Fruit fly (Drosophila melanogaster) whole organism, embryonic: ENCODE measurements around the gene AlaRS-m.

Source experiments
- ATbp ChIP-seq: fragments of 200-800 bp; sonication (Bioruptor generic); optimal IDR thresholded peaks from 2 replicates; lab custom pipeline; 2017; ENCODE audit warnings: missing biosample characterization, mild to moderate bottlenecking, missing genetic modification characterization, missing genetic modification reagents
- Aef1 ChIP-seq: fragments of 200-800 bp; sonication (Bioruptor generic); IDR thresholded peaks from 3 replicates; pipeline ENCODE4 v1.3.6; 2022; ENCODE audit warnings: missing biosample characterization, missing genetic modification characterization
- CG10209 ChIP-seq: fragments of 200-800 bp; sonication (Bioruptor generic); optimal IDR thresholded peaks from 3 replicates; lab custom pipeline; 2017; ENCODE audit warnings: missing biosample characterization, mild to moderate bottlenecking, missing genetic modification characterization, missing genetic modification reagents
- CG1233 ChIP-seq: fragments of 200-800 bp; sonication (Bioruptor generic); optimal IDR thresholded peaks from 4 replicates; lab custom pipeline; 2018; ENCODE audit warnings: missing biosample characterization, mild to moderate bottlenecking, missing genetic modification characterization
- CG12744 ChIP-seq: fragments of 200-800 bp; sonication (Bioruptor generic); optimal IDR thresholded peaks from 2 replicates; lab custom pipeline; 2016; ENCODE audit warnings: missing biosample characterization, missing genetic modification characterization
- CG12942 ChIP-seq: fragments of 200-800 bp; sonication (Bioruptor generic); optimal IDR thresholded peaks from 3 replicates; lab custom pipeline; 2016; ENCODE audit warnings: missing biosample characterization, missing genetic modification characterization
- CG13624 ChIP-seq: fragments of 200-800 bp; sonication (Bioruptor generic); optimal IDR thresholded peaks from 2 replicates; lab custom pipeline; 2016; ENCODE audit warnings: missing biosample characterization, missing genetic modification characterization
- CG14050 ChIP-seq: fragments of 200-800 bp; sonication (Bioruptor generic); IDR thresholded peaks from 3 replicates; pipeline ENCODE4 v1.3.6; 2022; ENCODE audit warnings: missing biosample characterization, missing genetic modification characterization
- CG16815 ChIP-seq: fragments of 200-800 bp; sonication (Bioruptor generic); optimal IDR thresholded peaks from 3 replicates; lab custom pipeline; 2017; ENCODE audit warnings: missing biosample characterization, mild to moderate bottlenecking, missing genetic modification characterization
- CG1792 ChIP-seq: fragments of 200-800 bp; sonication (Bioruptor generic); optimal IDR thresholded peaks from 2 replicates; lab custom pipeline; 2016; ENCODE audit warnings: missing biosample characterization, missing genetic modification characterization
- CG30403 ChIP-seq: fragments of 200-800 bp; sonication (Bioruptor generic); optimal IDR thresholded peaks from 3 replicates; lab custom pipeline; 2016; ENCODE audit warnings: missing biosample characterization, missing genetic modification characterization
- CG31365 ChIP-seq: fragments of 200-800 bp; sonication (Bioruptor generic); optimal IDR thresholded peaks from 2 replicates; lab custom pipeline; 2018; ENCODE audit warnings: missing biosample characterization, mild to moderate bottlenecking, missing genetic modification characterization
- CG32532 ChIP-seq: fragments of 200-800 bp; sonication (Bioruptor generic); IDR thresholded peaks from 2 replicates; pipeline ENCODE4 v1.3.6; 2022; ENCODE audit warnings: missing biosample characterization, missing genetic modification characterization
- CG4282 ChIP-seq: fragments of 200-800 bp; sonication (Bioruptor generic); optimal IDR thresholded peaks from 2 replicates; lab custom pipeline; 2016; ENCODE audit warnings: missing biosample characterization, missing genetic modification characterization
- CG4328 ChIP-seq: fragments of 200-800 bp; sonication (Bioruptor generic); optimal IDR thresholded peaks from 3 replicates; lab custom pipeline; 2017; ENCODE audit warnings: missing biosample characterization, missing genetic modification reagents, missing genetic modification characterization
- CG4730 ChIP-seq: fragments of 200-800 bp; sonication (Bioruptor generic); IDR thresholded peaks from 2 replicates; pipeline ENCODE4 v1.3.6; 2022; ENCODE audit warnings: missing biosample characterization, missing genetic modification characterization
- CG6765 ChIP-seq: fragments of 200-800 bp; sonication (Bioruptor generic); optimal IDR thresholded peaks from 3 replicates; lab custom pipeline; 2017; ENCODE audit warnings: missing biosample characterization, mild to moderate bottlenecking, missing genetic modification characterization
- CG7271 ChIP-seq: fragments of 200-800 bp; sonication (Bioruptor generic); optimal IDR thresholded peaks from 2 replicates; lab custom pipeline; 2018; ENCODE audit warnings: missing biosample characterization, mild to moderate bottlenecking, missing genetic modification characterization, moderate library complexity
- CG7372 ChIP-seq: fragments of 200-800 bp; sonication (Bioruptor generic); IDR thresholded peaks from 2 replicates; pipeline ENCODE4 v1.3.6; 2022; ENCODE audit warnings: missing biosample characterization, missing genetic modification characterization
- CTCF ChIP-seq: fragments of 200-800 bp; sonication (Bioruptor generic); optimal IDR thresholded peaks from 2 replicates; lab custom pipeline; 2017; ENCODE audit warnings: missing biosample characterization, mild to moderate bottlenecking, missing genetic modification characterization, moderate library complexity
- D19B ChIP-seq: fragments of 200-800 bp; sonication (Bioruptor generic); optimal IDR thresholded peaks from 2 replicates; lab custom pipeline; 2017; ENCODE audit warnings: missing biosample characterization, mild to moderate bottlenecking, missing genetic modification characterization
- Dll ChIP-seq: fragments of 200-800 bp; sonication (Bioruptor generic); IDR thresholded peaks from 4 replicates; pipeline ENCODE4 v1.3.6; 2022; ENCODE audit warnings: missing biosample characterization, missing genetic modification characterization; ENCODE audit not compliant: partially characterized antibody
- Gug ChIP-seq: fragments of 200-800 bp; sonication (Bioruptor generic); IDR thresholded peaks from 4 replicates; pipeline ENCODE4 v1.3.6; 2022; ENCODE audit warnings: missing biosample characterization, missing genetic modification characterization
- Hey ChIP-seq: fragments of 200-800 bp; sonication (Bioruptor generic); optimal IDR thresholded peaks from 3 replicates; lab custom pipeline; 2018; ENCODE audit warnings: missing biosample characterization, mild to moderate bottlenecking, missing genetic modification characterization
- Hr78 ChIP-seq, 2 experiments: fragments of 200-800 bp in 1 of 2; fragments of >200 bp in 1 of 2; sonication (Bioruptor generic) in 1 of 2; optimal IDR thresholded peaks; 2 replicates each; lab custom pipeline; 2017 to 2019; ENCODE audit warnings: missing biosample characterization in 2 of 2, missing genetic modification characterization in 2 of 2, mild to moderate bottlenecking in 1 of 2, moderate library complexity in 1 of 2
- Max ChIP-seq: fragments of 200-800 bp; sonication (Bioruptor generic); optimal IDR thresholded peaks from 2 replicates; lab custom pipeline; 2016; ENCODE audit warnings: missing biosample characterization, mild to moderate bottlenecking, missing genetic modification characterization
- Rx ChIP-seq: fragments of 200-800 bp; sonication (Bioruptor generic); IDR thresholded peaks from 2 replicates; pipeline ENCODE4 v1.3.6; 2022; ENCODE audit warnings: missing biosample characterization, missing genetic modification characterization
- Sin3A ChIP-seq: fragments of >200 bp; optimal IDR thresholded peaks from 2 replicates; lab custom pipeline; 2018
- Six4 ChIP-seq: fragments of 200-800 bp; sonication (Bioruptor generic); optimal IDR thresholded peaks from 2 replicates; lab custom pipeline; 2016; ENCODE audit warnings: missing biosample characterization, missing genetic modification characterization
- YL-1 ChIP-seq: fragments of 200-800 bp; sonication (Bioruptor generic); optimal IDR thresholded peaks from 3 replicates; lab custom pipeline; 2017; ENCODE audit warnings: missing biosample characterization, mild to moderate bottlenecking, missing genetic modification characterization
- ac ChIP-seq: fragments of 200-800 bp; sonication (Bioruptor generic); optimal IDR thresholded peaks from 3 replicates; lab custom pipeline; 2017; ENCODE audit warnings: missing biosample characterization, mild to moderate bottlenecking, missing genetic modification characterization
- bab2 ChIP-seq: fragments of 200-800 bp; sonication (Bioruptor generic); optimal IDR thresholded peaks from 2 replicates; lab custom pipeline; 2016; ENCODE audit warnings: missing biosample characterization, missing genetic modification characterization
- cad ChIP-seq: fragments of >200 bp; optimal IDR thresholded peaks from 2 replicates; lab custom pipeline; 2017; ENCODE audit warnings: missing biosample characterization, missing genetic modification characterization
- corto ChIP-seq: fragments of 200-800 bp; sonication (Bioruptor generic); optimal IDR thresholded peaks from 2 replicates; lab custom pipeline; 2016; ENCODE audit warnings: missing biosample characterization, mild to moderate bottlenecking, missing genetic modification characterization, moderate library complexity
- crc ChIP-seq: fragments of 200-800 bp; sonication (Bioruptor generic); optimal IDR thresholded peaks from 2 replicates; lab custom pipeline; 2016; ENCODE audit warnings: missing biosample characterization, missing genetic modification characterization
- dimm ChIP-seq: fragments of 200-800 bp; sonication (Bioruptor generic); IDR thresholded peaks from 2 replicates; pipeline ENCODE4 v1.3.6; 2022; ENCODE audit warnings: missing biosample characterization, missing genetic modification characterization
- dm ChIP-seq: fragments of 200-800 bp; sonication (Bioruptor generic); optimal IDR thresholded peaks from 3 replicates; lab custom pipeline; 2016; ENCODE audit warnings: missing biosample characterization, missing genetic modification characterization
- fd96Cb ChIP-seq: fragments of 200-800 bp; sonication (Bioruptor generic); optimal IDR thresholded peaks from 2 replicates; lab custom pipeline; 2018; ENCODE audit warnings: missing biosample characterization, mild to moderate bottlenecking, missing genetic modification characterization, moderate library complexity
- gem ChIP-seq: fragments of 200-800 bp; sonication (Bioruptor generic); optimal IDR thresholded peaks from 2 replicates; lab custom pipeline; 2019; ENCODE audit warnings: missing biosample characterization, mild to moderate bottlenecking, missing genetic modification characterization, moderate library complexity
- lab ChIP-seq: fragments of 200-800 bp; sonication (Bioruptor generic); optimal IDR thresholded peaks from 3 replicates; lab custom pipeline; 2017; ENCODE audit warnings: missing biosample characterization, missing genetic modification characterization, mild to moderate bottlenecking, moderate library complexity, missing genetic modification reagents
- lov ChIP-seq, 2 experiments: fragments of 200-800 bp in 1 of 2; fragments of >200 bp in 1 of 2; sonication (Bioruptor generic) in 1 of 2; IDR thresholded peaks in 1 of 2; optimal IDR thresholded peaks in 1 of 2; 2 replicates in 1 of 2; 3 replicates in 1 of 2; pipeline versions ENCODE4 v1.3.6 to Lab custom; 2017 to 2022; ENCODE audit warnings: missing biosample characterization in 1 of 2, missing genetic modification characterization in 1 of 2
- luna ChIP-seq: fragments of 200-800 bp; sonication (Bioruptor generic); optimal IDR thresholded peaks from 2 replicates; lab custom pipeline; 2016; ENCODE audit warnings: missing biosample characterization, missing genetic modification characterization
- mirr ChIP-seq: fragments of 200-800 bp; sonication (Bioruptor generic); optimal IDR thresholded peaks from 3 replicates; lab custom pipeline; 2018; ENCODE audit warnings: missing biosample characterization, mild to moderate bottlenecking, missing genetic modification characterization
- p53 ChIP-seq: fragments of 200-800 bp; sonication (Bioruptor generic); optimal IDR thresholded peaks from 2 replicates; lab custom pipeline; 2016; ENCODE audit warnings: missing biosample characterization, missing genetic modification characterization
- peb ChIP-seq: fragments of 200-800 bp; sonication (Bioruptor generic); IDR thresholded peaks from 2 replicates; pipeline ENCODE4 v1.3.6; 2022; ENCODE audit warnings: missing biosample characterization, missing genetic modification characterization
- pho ChIP-seq: fragments of 200-800 bp; sonication (Bioruptor generic); optimal IDR thresholded peaks from 2 replicates; lab custom pipeline; 2016; ENCODE audit warnings: missing biosample characterization, missing genetic modification characterization
- ranshi ChIP-seq: fragments of 200-800 bp; sonication (Bioruptor generic); IDR thresholded peaks from 2 replicates; pipeline ENCODE4 v1.3.6; 2022; ENCODE audit warnings: missing biosample characterization, missing genetic modification characterization
- ssp ChIP-seq: fragments of 200-800 bp; sonication (Bioruptor generic); IDR thresholded peaks from 2 replicates; pipeline ENCODE4 v1.3.6; 2022; ENCODE audit warnings: missing biosample characterization, missing genetic modification characterization
- trem ChIP-seq: fragments of 200-800 bp; optimal IDR thresholded peaks from 3 replicates; lab custom pipeline; 2019; ENCODE audit warnings: missing biosample characterization, mild to moderate bottlenecking, missing genetic modification characterization, moderate library complexity
- vfl ChIP-seq: fragments of 200-800 bp; sonication (Bioruptor generic); optimal IDR thresholded peaks from 2 replicates; lab custom pipeline; 2016; ENCODE audit warnings: missing biosample characterization, missing genetic modification characterization

Gene AlaRS-m

dm6 chr3L:5184860-5185639, 39.2 kb downstream of the AlaRS-m start (continued):
- TF ChIP-seq Max: peak; percentile 58
- TF ChIP-seq CG31365 (tag; lab: Kevin White, UChicago): no peak
- no peak for TF ChIP-seq Six4 (GFP tag; lab: Kevin White, UChicago)
- peak; percentile 76 for TF ChIP-seq gem (tag; lab: Kevin White, UChicago)
- peak; percentile 17 for TF ChIP-seq bab2
- TF ChIP-seq lab (GFP tag; lab: Kevin White, UChicago): peak; percentile 70
- no peak for TF ChIP-seq CG7372 (GFP tag; lab: Robert Waterston, UW)
- TF ChIP-seq YL-1 (GFP tag; lab: Kevin White, UChicago): peak; percentile 12
- no peak for TF ChIP-seq CG4328 (GFP tag; lab: Kevin White, UChicago)
- TF ChIP-seq CG6765 (GFP tag; lab: Kevin White, UChicago): no peak
- no peak for TF ChIP-seq dm
- TF ChIP-seq CG14050: no peak
- no peak for TF ChIP-seq crc
- peak; percentile 53 for TF ChIP-seq fd96Cb
- no peak for TF ChIP-seq ATbp (GFP tag; lab: Kevin White, UChicago)
- peak; percentile 74 for TF ChIP-seq CG10209 (GFP tag; lab: Kevin White, UChicago)
- no peak for TF ChIP-seq mirr (GFP tag; lab: Kevin White, UChicago)
- TF ChIP-seq vfl (GFP tag; lab: Kevin White, UChicago): no peak
- 0 out of 4 replicates have a peak, but pooled peaks have one; percentile 19 for TF ChIP-seq Gug
- TF ChIP-seq CTCF (GFP tag; lab: Kevin White, UChicago): no peak
- TF ChIP-seq CG30403: peak; percentile 71
- no peak for TF ChIP-seq ssp (GFP tag; lab: Robert Waterston, UW)
- peak; percentile 4 for TF ChIP-seq CG12744 (GFP tag; lab: Kevin White, UChicago)
- peak; percentile 48 for TF ChIP-seq CG13624
- TF ChIP-seq lov (optimal IDR thresholded peaks at IDR 0.05; lab: Kevin White, UChicago): no peak
- peak; percentile 69; the same call in 1 of the 3 replicates for TF ChIP-seq lov (GFP tag; IDR thresholded peaks at IDR 0.05; lab: Robert Waterston, UW)
- TF ChIP-seq trem: no peak
- TF ChIP-seq CG1792 (GFP tag; lab: Kevin White, UChicago): peak; percentile 24
- TF ChIP-seq Aef1 (GFP tag; lab: Robert Waterston, UW): 0 out of 3 replicates have a peak, but pooled peaks have one; percentile 34
- peak; percentile 58 for TF ChIP-seq CG12942
- TF ChIP-seq dimm (GFP tag; lab: Robert Waterston, UW): no peak
- peak; percentile 47 for TF ChIP-seq CG16815 (GFP tag; lab: Kevin White, UChicago)
- no peak for TF ChIP-seq CG7271 (tag; lab: Kevin White, UChicago)
- TF ChIP-seq ranshi (GFP tag; lab: Robert Waterston, UW): no peak; the same call in 1 of the 2 replicates
- no peak for TF ChIP-seq CG4730 (GFP tag; lab: Robert Waterston, UW)
- TF ChIP-seq Hey (tag; lab: Kevin White, UChicago): no peak
- no peak for TF ChIP-seq Sin3A (lab: Kevin White, UChicago)
- no peak for TF ChIP-seq p53 (GFP tag; lab: Kevin White, UChicago)
- TF ChIP-seq corto (GFP tag; lab: Kevin White, UChicago): no peak
- TF ChIP-seq CG32532 (GFP tag; lab: Robert Waterston, UW): peak; percentile 60
- TF ChIP-seq D19B (GFP tag; lab: Kevin White, UChicago): peak; percentile 1
- peak; percentile 69 for TF ChIP-seq pho (GFP tag; lab: Kevin White, UChicago)
- no peak for TF ChIP-seq ac
- no peak for TF ChIP-seq peb (GFP tag; lab: Robert Waterston, UW)
- TF ChIP-seq cad (GFP tag; lab: Kevin White, UChicago): no peak
- TF ChIP-seq Dll (GFP tag; lab: Robert Waterston, UW): peak; percentile 62; the same call in 3 of the 4 replicates
- TF ChIP-seq luna (GFP tag; lab: Kevin White, UChicago): no peak
- no peak for TF ChIP-seq CG1233 (GFP tag; lab: Kevin White, UChicago)
- no peak for TF ChIP-seq Rx (GFP tag; lab: Robert Waterston, UW)
- peak; percentile 31 for TF ChIP-seq CG4282 (GFP tag; lab: Kevin White, UChicago)
- no peak for TF ChIP-seq Hr78 (GFP tag; optimal IDR thresholded peaks at IDR 0.05; lab: Kevin White, UChicago)
